Fruit fly (Drosophila melanogaster) whole organism: ENCODE data around the gene Lcp65Ag1.
"Not testable (repeated sequence)": the region's sequence is repeated elsewhere in the genome, so short reads cannot be mapped to it uniquely, and the experiment has no call there.

Source experiments
- CG8478 ChIP-seq: fragments of >200 bp; optimal IDR thresholded peaks from 2 replicates; lab custom pipeline; 2018; ENCODE audit warnings: inconsistent platforms
- Dll ChIP-seq: fragments of >200 bp; optimal IDR thresholded peaks from 2 replicates; lab custom pipeline; 2017
- EcR ChIP-seq, 2 experiments: fragments of >200 bp; optimal IDR thresholded peaks; 2 replicates each; lab custom pipeline; 2017; ENCODE audit warnings: missing biosample characterization in 2 of 2, missing genetic modification characterization in 2 of 2, missing genetic modification reagents in 2 of 2
- pan ChIP-seq: fragments of >200 bp; optimal IDR thresholded peaks from 2 replicates; lab custom pipeline; 2017
- psq ChIP-seq: fragments of >200 bp; optimal IDR thresholded peaks from 2 replicates; lab custom pipeline; 2017
- usp ChIP-seq: fragments of >200 bp; optimal IDR thresholded peaks from 2 replicates; lab custom pipeline; 2017; ENCODE audit warnings: missing biosample characterization, missing genetic modification characterization, mixed read lengths

Lcp65Ag1 gene

DNA sequence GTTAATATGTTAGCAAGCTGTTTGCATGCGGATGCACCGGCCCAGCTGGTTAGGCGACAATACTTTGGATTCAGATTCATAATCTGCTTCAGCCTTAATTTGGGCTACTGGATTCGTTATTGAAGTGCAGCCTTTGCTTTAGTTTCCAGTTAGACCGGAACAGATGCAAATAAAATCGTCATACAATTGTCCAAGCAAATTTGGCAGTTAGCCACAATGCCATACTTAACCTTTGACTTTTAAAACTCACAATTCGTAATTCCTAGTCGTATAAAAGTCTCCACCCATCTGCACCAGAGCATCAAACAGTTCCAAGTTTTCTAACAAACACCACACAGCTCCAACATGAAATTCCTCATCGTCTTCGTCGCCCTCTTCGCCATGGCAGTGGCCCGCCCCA is 14.2 kb upstream of the Lcp65Ag1 start, which contains the start of gene Lcp65Ab1:
Gene Lcp65Ab1 (plus strand): TSS at position 301 of the 400 bp plus-strand sequence.
- TF ChIP-seq usp (GFP tag; lab: Kevin White, UChicago); Dll (lab: Kevin White, UChicago); pan (lab: Kevin White, UChicago): not testable (repeated sequence)

- not testable (repeated sequence) for TF ChIP-seq psq; Dll (lab: Kevin White, UChicago); usp (GFP tag; lab: Kevin White, UChicago)
These were observed 12.8 kb upstream of the Lcp65Ag1 start, which contains the start of gene Cpr65Ax1 for dm6 chr3L:6147887-6148286. TSS of gene Cpr65Ax1 (minus strand) at chr3L:6147987.

dm6 chr3L:6146374-6146773 is 11.3 kb upstream of the Lcp65Ag1 start, which contains the start of gene Lcp65Ab2:
TSS of gene Lcp65Ab2 (plus strand) at chr3L:6146674.
- not testable (repeated sequence) for TF ChIP-seq pan (lab: Kevin White, UChicago); psq; Dll (lab: Kevin White, UChicago)

dm6 chr3L:6144769-6145220 is 9.7 kb upstream of the Lcp65Ag1 start, which contains the start of gene Lcp65Ac:
TSS of gene Lcp65Ac (plus strand) at chr3L:6144819.
- no peak for TF ChIP-seq pan (lab: Kevin White, UChicago)
- TF ChIP-seq psq, result no peak
- no peak for TF ChIP-seq Dll (lab: Kevin White, UChicago)
- TF ChIP-seq EcR (GFP tag; optimal IDR thresholded peaks at IDR 0.05; lab: Kevin White, UChicago), result no peak
- TF ChIP-seq usp (GFP tag; lab: Kevin White, UChicago), result no peak
- no peak for TF ChIP-seq CG8478

dm6 chr3L:6143188-6143755 is 8.2 kb upstream of the Lcp65Ag1 start, which contains the start of gene Lcp65Ad:
TSS of gene Lcp65Ad (plus strand) at chr3L:6143395.
- no peak for TF ChIP-seq usp (GFP tag; lab: Kevin White, UChicago)
- TF ChIP-seq psq, result no peak
- peak; percentile 37 for TF ChIP-seq Dll (lab: Kevin White, UChicago)

- no peak for TF ChIP-seq Dll (lab: Kevin White, UChicago)
- no peak for TF ChIP-seq usp (GFP tag; lab: Kevin White, UChicago)
These were observed 7.2 kb upstream of the Lcp65Ag1 start, which contains the start of gene Cpr65Aw for dm6 chr3L:6142313-6142712. TSS of gene Cpr65Aw (minus strand) at chr3L:6142413.

dm6 chr3L:6141538-6141937 is 6.5 kb upstream of the Lcp65Ag1 start:
- TF ChIP-seq pan (lab: Kevin White, UChicago) (no peak), psq (no peak), CG8478 (no peak), Dll (lab: Kevin White, UChicago) (no peak), EcR (GFP tag; optimal IDR thresholded peaks at IDR 0.05; lab: Kevin White, UChicago) (no peak), usp (GFP tag; lab: Kevin White, UChicago) (no peak)

dm6 chr3L:6140771-6141472 is 5.8 kb upstream of the Lcp65Ag1 start:
- TF ChIP-seq EcR (GFP tag; optimal IDR thresholded peaks at IDR 0.05; lab: Kevin White, UChicago) (no peak), Dll (lab: Kevin White, UChicago) (no peak), pan (lab: Kevin White, UChicago) (no peak), usp (GFP tag; lab: Kevin White, UChicago) (no peak), CG8478 (no peak), psq (no peak)

- no peak for TF ChIP-seq usp (GFP tag; lab: Kevin White, UChicago)
- no peak for TF ChIP-seq pan (lab: Kevin White, UChicago)
- TF ChIP-seq psq, result no peak
These were observed 5.0 kb upstream of the Lcp65Ag1 start, which contains the start of gene Cpr65Av for dm6 chr3L:6139924-6140574. TSS of gene Cpr65Av (minus strand) at chr3L:6139974.

DNA sequence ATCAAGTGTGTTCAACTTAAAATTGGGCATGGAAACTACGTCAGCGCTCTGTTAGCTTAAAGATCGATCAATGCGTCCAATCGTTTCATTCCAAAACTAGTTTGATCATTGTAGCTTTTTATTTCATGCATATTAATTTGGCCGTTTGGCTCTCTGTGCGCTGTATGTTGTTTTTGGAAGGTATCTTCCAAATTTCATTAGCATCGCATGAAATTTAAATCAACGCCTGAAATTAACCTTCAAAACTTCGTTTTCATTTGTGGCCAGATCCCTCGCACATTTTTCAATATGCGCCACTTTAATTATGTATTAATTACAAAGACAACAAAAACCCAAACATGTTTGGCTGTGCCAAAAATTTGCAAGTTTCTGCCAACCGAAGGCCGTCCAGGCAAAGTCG is 3.5 kb upstream of the Lcp65Ag1 start:
- TF ChIP-seq Dll (lab: Kevin White, UChicago), result no peak
- no peak for TF ChIP-seq EcR (GFP tag; optimal IDR thresholded peaks at IDR 0.05; lab: Kevin White, UChicago)
- TF ChIP-seq usp (GFP tag; lab: Kevin White, UChicago), result no peak
- no peak for TF ChIP-seq CG8478
- no peak for TF ChIP-seq pan (lab: Kevin White, UChicago)
- no peak for TF ChIP-seq psq

dm6 chr3L:6138018-6138417 is 2.9 kb upstream of the Lcp65Ag1 start, which contains the start of gene Lcp65Ae:
TSS of gene Lcp65Ae (minus strand) at chr3L:6138118.
- TF ChIP-seq usp (GFP tag; lab: Kevin White, UChicago), result no peak
- TF ChIP-seq CG8478, result no peak
- no peak for TF ChIP-seq EcR (GFP tag; optimal IDR thresholded peaks at IDR 0.05; lab: Kevin White, UChicago)
- no peak for TF ChIP-seq psq
- no peak for TF ChIP-seq Dll (lab: Kevin White, UChicago)
- no peak for TF ChIP-seq pan (lab: Kevin White, UChicago)

DNA sequence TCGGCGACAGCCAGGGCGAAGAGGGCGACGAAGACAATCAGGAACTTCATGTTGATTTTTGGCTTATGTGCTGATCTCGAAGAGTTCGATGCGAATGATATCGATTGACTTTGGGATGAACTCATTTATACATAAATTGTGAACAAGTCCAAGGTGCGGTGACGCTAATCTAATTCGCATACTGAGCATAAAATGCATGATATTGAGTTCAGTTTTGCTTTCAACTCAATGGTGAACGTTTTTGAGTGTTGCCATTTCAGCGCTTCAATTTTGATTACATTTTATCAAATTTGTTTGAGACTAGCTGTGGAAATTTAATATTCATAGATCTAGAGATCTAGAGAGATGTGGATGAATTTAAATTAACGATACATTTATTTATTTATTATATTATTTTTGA is 1.6 kb upstream of the Lcp65Ag1 start, which contains the start of gene Lcp65Af:
Gene Lcp65Af (minus strand): TSS at position 101 of the 400 bp plus-strand sequence.
- TF ChIP-seq usp (GFP tag; lab: Kevin White, UChicago), result no peak
- TF ChIP-seq CG8478, result no peak
- no peak for TF ChIP-seq psq
- no peak for TF ChIP-seq EcR (GFP tag; optimal IDR thresholded peaks at IDR 0.05; lab: Kevin White, UChicago)
- TF ChIP-seq Dll (lab: Kevin White, UChicago), result no peak
- no peak for TF ChIP-seq pan (lab: Kevin White, UChicago)
